Fruit fly (Drosophila melanogaster) whole organism, pupa: ENCODE measurements around the gene Afti.

Source experiments
- CG10348 ChIP-seq: fragments of 200-800 bp; sonication (Bioruptor generic); IDR thresholded peaks from 2 replicates; pipeline ENCODE4 v1.3.6; 2022; ENCODE audit warnings: missing biosample characterization, missing genetic modification characterization
- CG12605 ChIP-seq: fragments of 200-800 bp; sonication (Bioruptor generic); IDR thresholded peaks from 2 replicates; pipeline ENCODE4 v1.3.6; 2022; ENCODE audit warnings: missing biosample characterization, missing genetic modification characterization
- CG13204 ChIP-seq: fragments of 200-800 bp; sonication (Bioruptor generic); optimal IDR thresholded peaks from 2 replicates; lab custom pipeline; 2018; ENCODE audit warnings: missing biosample characterization, mild to moderate bottlenecking, missing genetic modification characterization, moderate library complexity
- CG14655 ChIP-seq: fragments of 200-800 bp; sonication (Bioruptor generic); optimal IDR thresholded peaks from 3 replicates; lab custom pipeline; 2017; ENCODE audit warnings: mild to moderate bottlenecking, missing biosample characterization, missing genetic modification reagents, missing genetic modification characterization
- CG15710 ChIP-seq: fragments of 200-800 bp; sonication (Bioruptor generic); optimal IDR thresholded peaks from 2 replicates; lab custom pipeline; 2018; ENCODE audit warnings: missing biosample characterization, mild to moderate bottlenecking, missing genetic modification characterization, moderate library complexity
- CG17806 ChIP-seq: fragments of 200-800 bp; sonication (Bioruptor generic); optimal IDR thresholded peaks from 2 replicates; lab custom pipeline; 2018; ENCODE audit warnings: missing biosample characterization, mild to moderate bottlenecking, missing genetic modification characterization, moderate library complexity
- CG32121 ChIP-seq: fragments of 200-800 bp; sonication (Bioruptor generic); IDR thresholded peaks from 2 replicates; pipeline ENCODE4 v1.3.6; 2022; ENCODE audit warnings: missing biosample characterization, missing genetic modification characterization
- CG34367 ChIP-seq: fragments of 200-800 bp; sonication (Bioruptor generic); optimal IDR thresholded peaks from 2 replicates; lab custom pipeline; 2018; ENCODE audit warnings: missing biosample characterization, mild to moderate bottlenecking, missing genetic modification characterization
- CG4496 ChIP-seq: fragments of 200-800 bp; sonication (Bioruptor generic); IDR thresholded peaks from 3 replicates; pipeline ENCODE4 v1.3.6; 2022; ENCODE audit warnings: missing biosample characterization, missing genetic modification characterization
- CG8159 ChIP-seq: fragments of 200-800 bp; sonication (Bioruptor generic); optimal IDR thresholded peaks from 3 replicates; lab custom pipeline; 2018; ENCODE audit warnings: missing biosample characterization, mild to moderate bottlenecking, missing genetic modification characterization, moderate library complexity
- CG8301 ChIP-seq: fragments of 200-800 bp; sonication (Bioruptor generic); optimal IDR thresholded peaks from 2 replicates; lab custom pipeline; 2018; ENCODE audit warnings: missing biosample characterization, mild to moderate bottlenecking, missing genetic modification characterization
- CG9948 ChIP-seq: fragments of 200-800 bp; sonication (Bioruptor generic); optimal IDR thresholded peaks from 2 replicates; lab custom pipeline; 2018; ENCODE audit warnings: missing biosample characterization, mild to moderate bottlenecking, missing genetic modification characterization, moderate library complexity
- D1 ChIP-seq: fragments of 200-800 bp; sonication (Bioruptor generic); optimal IDR thresholded peaks from 2 replicates; lab custom pipeline; 2018; ENCODE audit warnings: missing biosample characterization, mild to moderate bottlenecking, missing genetic modification characterization, moderate library complexity
- EcR ChIP-seq: fragments of 200-800 bp; sonication (Bioruptor generic); optimal IDR thresholded peaks from 3 replicates; lab custom pipeline; 2019; ENCODE audit warnings: missing biosample characterization, missing genetic modification characterization, mild to moderate bottlenecking, moderate library complexity, missing genetic modification reagents
- Ets98B ChIP-seq: fragments of 200-800 bp; sonication (Bioruptor generic); IDR thresholded peaks from 2 replicates; pipeline ENCODE4 v1.3.6; 2022; ENCODE audit warnings: missing biosample characterization, missing genetic modification characterization
- Pif1A ChIP-seq: fragments of 200-800 bp; sonication (Bioruptor generic); optimal IDR thresholded peaks from 3 replicates; lab custom pipeline; 2016; ENCODE audit warnings: missing biosample characterization, missing genetic modification characterization
- Pif1B ChIP-seq: fragments of 200-800 bp; sonication (Bioruptor generic); optimal IDR thresholded peaks from 3 replicates; lab custom pipeline; 2016; ENCODE audit warnings: missing biosample characterization, missing genetic modification characterization
- Snoo ChIP-seq: fragments of 200-800 bp; sonication (Bioruptor generic); optimal IDR thresholded peaks from 3 replicates; lab custom pipeline; 2017; ENCODE audit warnings: missing biosample characterization, mild to moderate bottlenecking, missing genetic modification characterization, inconsistent platforms
- fd96Ca ChIP-seq: fragments of 200-800 bp; sonication (Bioruptor generic); IDR thresholded peaks from 3 replicates; pipeline ENCODE4 v1.3.6; 2022; ENCODE audit warnings: missing biosample characterization, missing genetic modification characterization
- gl ChIP-seq: fragments of 200-800 bp; sonication (Bioruptor generic); optimal IDR thresholded peaks from 2 replicates; lab custom pipeline; 2018; ENCODE audit warnings: missing biosample characterization, mild to moderate bottlenecking, missing genetic modification characterization
- rn ChIP-seq: fragments of 200-800 bp; sonication (Bioruptor generic); IDR thresholded peaks from 2 replicates; pipeline ENCODE4 v1.3.6; 2022; ENCODE audit warnings: missing biosample characterization, missing genetic modification characterization

Afti gene

dm6 chr3R:14335504-14335903 lies 9.0 kb upstream of the Afti start:
- TF ChIP-seq CG4496 (GFP tag; lab: Robert Waterston, UW) (0 out of 3 replicates have a peak, but pooled peaks have one; percentile 8), CG32121 (GFP tag; lab: Robert Waterston, UW) (no peak)

dm6 chr3R:14332735-14333134 lies 6.2 kb upstream of the Afti start:
- TF ChIP-seq CG32121 (GFP tag; lab: Robert Waterston, UW) (no peak), CG14655 (GFP tag; lab: Kevin White, UChicago) (peak; percentile 1)
- TF ChIP-seq, all 21 proteins: peak for 1

dm6 chr3R:14331474-14331873 lies 5.0 kb upstream of the Afti start:
- no peak for TF ChIP-seq CG34367 (tag; lab: Kevin White, UChicago)
- TF ChIP-seq Ets98B (GFP tag; lab: Robert Waterston, UW) = no peak
- no peak for TF ChIP-seq fd96Ca (GFP tag; lab: Robert Waterston, UW)
- no peak for TF ChIP-seq CG32121 (GFP tag; lab: Robert Waterston, UW)
- no peak for TF ChIP-seq CG13204
- no peak for TF ChIP-seq rn (GFP tag; lab: Robert Waterston, UW)
- no peak for TF ChIP-seq CG17806 (tag; lab: Kevin White, UChicago)

- TF ChIP-seq Snoo (tag; lab: Kevin White, UChicago) (no peak), CG10348 (GFP tag; lab: Robert Waterston, UW) (no peak), CG17806 (tag; lab: Kevin White, UChicago) (no peak), CG34367 (tag; lab: Kevin White, UChicago) (no peak)
Measured at dm6 chr3R:14330654-14331053, 4.2 kb upstream of the Afti start.

dm6 chr3R:14329549-14329948 lies 3.1 kb upstream of the Afti start:
- TF ChIP-seq rn (GFP tag; lab: Robert Waterston, UW) (no peak), CG17806 (tag; lab: Kevin White, UChicago) (no peak), gl (no peak), CG8159 (tag; lab: Kevin White, UChicago) (no peak), CG8301 (tag; lab: Kevin White, UChicago) (no peak), CG13204 (no peak), fd96Ca (GFP tag; lab: Robert Waterston, UW) (no peak), Pif1A (GFP tag; lab: Kevin White, UChicago) (no peak), CG34367 (tag; lab: Kevin White, UChicago) (no peak), CG12605 (GFP tag; lab: Robert Waterston, UW) (no peak), CG14655 (GFP tag; lab: Kevin White, UChicago) (no peak), CG32121 (GFP tag; lab: Robert Waterston, UW) (no peak), Snoo (tag; lab: Kevin White, UChicago) (no peak), Ets98B (GFP tag; lab: Robert Waterston, UW) (no peak), EcR (GFP tag; lab: Kevin White, UChicago) (no peak), CG10348 (GFP tag; lab: Robert Waterston, UW) (no peak), D1 (tag; lab: Kevin White, UChicago) (no peak)
- TF ChIP-seq, all 21 proteins: peak for 0

dm6 chr3R:14327472-14328104 lies 1.1 kb upstream of the Afti start, which contains the start of gene spn-B:
TSS of gene spn-B (plus strand) at chr3R:14328051.
- TF ChIP-seq CG8301 (tag; lab: Kevin White, UChicago) = peak; percentile 76
- no peak for TF ChIP-seq D1 (tag; lab: Kevin White, UChicago)
- peak; percentile 65 for TF ChIP-seq CG15710 (tag; lab: Kevin White, UChicago)
- TF ChIP-seq Pif1A (GFP tag; lab: Kevin White, UChicago) = no peak
- TF ChIP-seq CG4496 (GFP tag; lab: Robert Waterston, UW) = peak; percentile 80
- no peak for TF ChIP-seq gl
- peak; percentile 73 for TF ChIP-seq CG9948
- no peak for TF ChIP-seq EcR (GFP tag; lab: Kevin White, UChicago)
- TF ChIP-seq Snoo (tag; lab: Kevin White, UChicago) = peak; percentile 85
- peak; percentile 77 for TF ChIP-seq Ets98B (GFP tag; lab: Robert Waterston, UW)
- TF ChIP-seq CG13204 = no peak
- no peak; the same call in 1 of the 2 replicates for TF ChIP-seq rn (GFP tag; lab: Robert Waterston, UW)
- peak; percentile 69 for TF ChIP-seq Pif1B (GFP tag; lab: Kevin White, UChicago)
- TF ChIP-seq CG12605 (GFP tag; lab: Robert Waterston, UW) = peak; percentile 62
- peak; percentile 67 for TF ChIP-seq CG34367 (tag; lab: Kevin White, UChicago)
- no peak for TF ChIP-seq CG14655 (GFP tag; lab: Kevin White, UChicago)
- peak; percentile 72; the same call in 1 of the 2 replicates for TF ChIP-seq CG32121 (GFP tag; lab: Robert Waterston, UW)
- peak; percentile 74 for TF ChIP-seq CG17806 (tag; lab: Kevin White, UChicago)
- no peak for TF ChIP-seq CG10348 (GFP tag; lab: Robert Waterston, UW)
- peak; percentile 72 for TF ChIP-seq CG8159 (tag; lab: Kevin White, UChicago)
- peak; percentile 56; the same call in 2 of the 3 replicates for TF ChIP-seq fd96Ca (GFP tag; lab: Robert Waterston, UW)
